Fruit fly (Drosophila melanogaster) whole organism, embryonic: ENCODE results near the gene CG8326.
A peak's percentile ranks its signal among the peaks of the same experiment; 100 is the strongest.

ENCODE experiments used
- Ada2b ChIP-seq: fragments of 200-800 bp; sonication (Bioruptor generic); IDR thresholded peaks from 2 replicates; pipeline ENCODE4 v1.3.6; 2022; ENCODE audit warnings: missing biosample characterization, missing genetic modification characterization
- Asciz ChIP-seq: fragments of 200-800 bp; sonication (Bioruptor generic); optimal IDR thresholded peaks from 2 replicates; lab custom pipeline; 2017; ENCODE audit warnings: missing biosample characterization, mild to moderate bottlenecking, missing genetic modification characterization, missing genetic modification reagents
- CG10147 ChIP-seq: fragments of 200-800 bp; sonication (Bioruptor generic); optimal IDR thresholded peaks from 2 replicates; lab custom pipeline; 2019; ENCODE audit warnings: missing biosample characterization, mild to moderate bottlenecking, missing genetic modification characterization, moderate library complexity
- CG11696 ChIP-seq: fragments of 200-800 bp; sonication (Bioruptor generic); IDR thresholded peaks from 2 replicates; pipeline ENCODE4 v1.3.6; 2022; ENCODE audit warnings: missing biosample characterization, missing genetic modification characterization
- CG12299 ChIP-seq: fragments of 200-800 bp; sonication (Bioruptor generic); optimal IDR thresholded peaks from 2 replicates; lab custom pipeline; 2018; ENCODE audit warnings: missing biosample characterization, mild to moderate bottlenecking, missing genetic modification characterization
- CG12659 ChIP-seq: fragments of 200-800 bp; sonication (Bioruptor generic); optimal IDR thresholded peaks from 3 replicates; lab custom pipeline; 2017; ENCODE audit warnings: mild to moderate bottlenecking, missing biosample characterization, missing genetic modification reagents, missing genetic modification characterization
- CG17361 ChIP-seq: fragments of 200-800 bp; sonication (Bioruptor generic); IDR thresholded peaks from 3 replicates; pipeline ENCODE4 v1.3.6; 2022; ENCODE audit warnings: missing biosample characterization, missing genetic modification characterization
- CG17829 ChIP-seq: fragments of 200-800 bp; optimal IDR thresholded peaks from 2 replicates; lab custom pipeline; 2019; ENCODE audit warnings: missing biosample characterization, mild to moderate bottlenecking, missing genetic modification characterization, moderate library complexity
- CG18262 ChIP-seq: fragments of 200-800 bp; optimal IDR thresholded peaks from 3 replicates; lab custom pipeline; 2019; ENCODE audit warnings: missing biosample characterization, mild to moderate bottlenecking, missing genetic modification characterization, moderate library complexity
- CG18764 ChIP-seq: fragments of 200-800 bp; sonication (Bioruptor generic); optimal IDR thresholded peaks from 3 replicates; lab custom pipeline; 2016; ENCODE audit warnings: missing biosample characterization, missing genetic modification characterization
- CG2678 ChIP-seq: fragments of 200-800 bp; sonication (Bioruptor generic); optimal IDR thresholded peaks from 3 replicates; lab custom pipeline; 2019; ENCODE audit warnings: missing biosample characterization, mild to moderate bottlenecking, missing genetic modification characterization, moderate library complexity
- CG2712 ChIP-seq: fragments of 200-800 bp; optimal IDR thresholded peaks from 3 replicates; lab custom pipeline; 2019; ENCODE audit warnings: missing biosample characterization, mild to moderate bottlenecking, missing genetic modification characterization, moderate library complexity
- CG30020 ChIP-seq: fragments of 200-800 bp; optimal IDR thresholded peaks from 2 replicates; lab custom pipeline; 2019; ENCODE audit warnings: missing biosample characterization, mild to moderate bottlenecking, missing genetic modification characterization, moderate library complexity
- CG31224 ChIP-seq: fragments of 200-800 bp; sonication (Bioruptor generic); IDR thresholded peaks from 2 replicates; pipeline ENCODE4 v1.3.6; 2022; ENCODE audit warnings: missing biosample characterization, missing genetic modification characterization
- CG6765 ChIP-seq: fragments of 200-800 bp; sonication (Bioruptor generic); optimal IDR thresholded peaks from 3 replicates; lab custom pipeline; 2017; ENCODE audit warnings: missing biosample characterization, mild to moderate bottlenecking, missing genetic modification characterization
- CG6813 ChIP-seq: fragments of 200-800 bp; sonication (Bioruptor generic); optimal IDR thresholded peaks from 2 replicates; lab custom pipeline; 2017; ENCODE audit warnings: missing biosample characterization, missing genetic modification characterization, mild to moderate bottlenecking, moderate library complexity, missing genetic modification reagents
- CG7372 ChIP-seq: fragments of 200-800 bp; sonication (Bioruptor generic); IDR thresholded peaks from 2 replicates; pipeline ENCODE4 v1.3.6; 2022; ENCODE audit warnings: missing biosample characterization, missing genetic modification characterization
- CoRest ChIP-seq: fragments of 200-800 bp; sonication (Bioruptor generic); optimal IDR thresholded peaks from 3 replicates; lab custom pipeline; 2018; ENCODE audit warnings: missing biosample characterization, mild to moderate bottlenecking, missing genetic modification characterization, moderate library complexity
- Dip2 ChIP-seq: fragments of 200-800 bp; sonication (Bioruptor generic); IDR thresholded peaks from 2 replicates; pipeline ENCODE4 v1.3.6; 2022; ENCODE audit warnings: missing biosample characterization, missing genetic modification characterization
- Dip3 ChIP-seq: fragments of 200-800 bp; sonication (Bioruptor generic); optimal IDR thresholded peaks from 3 replicates; lab custom pipeline; 2016; ENCODE audit warnings: missing biosample characterization, missing genetic modification characterization
- Drgx ChIP-seq: fragments of 200-800 bp; sonication (Bioruptor generic); IDR thresholded peaks from 2 replicates; pipeline ENCODE4 v1.3.6; 2022; ENCODE audit warnings: missing biosample characterization, missing genetic modification characterization
- HmgD ChIP-seq: fragments of 200-800 bp; sonication (Bioruptor generic); optimal IDR thresholded peaks from 3 replicates; lab custom pipeline; 2016; ENCODE audit warnings: missing biosample characterization, missing genetic modification characterization
- Hr78 ChIP-seq, 2 experiments: fragments of 200-800 bp in 1 of 2; fragments of >200 bp in 1 of 2; sonication (Bioruptor generic) in 1 of 2; optimal IDR thresholded peaks; 2 replicates each; lab custom pipeline; 2017 to 2019; ENCODE audit warnings: missing biosample characterization in 2 of 2, missing genetic modification characterization in 2 of 2, mild to moderate bottlenecking in 1 of 2, moderate library complexity in 1 of 2
- Jarid2 ChIP-seq: fragments of 200-800 bp; sonication (Bioruptor generic); optimal IDR thresholded peaks from 3 replicates; lab custom pipeline; 2017; ENCODE audit warnings: mild to moderate bottlenecking, missing biosample characterization, missing genetic modification reagents, missing genetic modification characterization
- Kr ChIP-seq: fragments of 200-800 bp; sonication (Bioruptor generic); optimal IDR thresholded peaks from 2 replicates; lab custom pipeline; 2017; ENCODE audit warnings: missing biosample characterization, mild to moderate bottlenecking, missing genetic modification characterization
- Lpt ChIP-seq: fragments of >200 bp; optimal IDR thresholded peaks from 2 replicates; lab custom pipeline; 2018; ENCODE audit warnings: missing biosample characterization, missing genetic modification characterization
- MBD-R2 ChIP-seq: fragments of 200-800 bp; sonication (Bioruptor generic); IDR thresholded peaks from 2 replicates; pipeline ENCODE4 v1.3.6; 2022; ENCODE audit warnings: missing biosample characterization, missing genetic modification characterization
- Meics ChIP-seq: fragments of 200-800 bp; sonication (Bioruptor generic); optimal IDR thresholded peaks from 2 replicates; lab custom pipeline; 2017; ENCODE audit warnings: missing biosample characterization, mild to moderate bottlenecking, missing genetic modification characterization
- Myb ChIP-seq: fragments of 200-800 bp; sonication (Bioruptor generic); optimal IDR thresholded peaks from 2 replicates; lab custom pipeline; 2016; ENCODE audit warnings: missing biosample characterization, missing genetic modification characterization
- NFAT ChIP-seq: fragments of 200-800 bp; sonication (Bioruptor generic); IDR thresholded peaks from 2 replicates; pipeline ENCODE4 v1.3.6; 2022; ENCODE audit warnings: missing biosample characterization, missing genetic modification characterization
- Ravus ChIP-seq: fragments of 200-800 bp; sonication (Bioruptor generic); IDR thresholded peaks from 2 replicates; pipeline ENCODE4 v1.3.6; 2022; ENCODE audit warnings: missing biosample characterization, missing genetic modification characterization
- Ssrp ChIP-seq: fragments of 200-800 bp; sonication (Bioruptor generic); optimal IDR thresholded peaks from 2 replicates; lab custom pipeline; 2018; ENCODE audit warnings: missing biosample characterization, mild to moderate bottlenecking, missing genetic modification characterization, moderate library complexity
- TFAM ChIP-seq: fragments of 200-800 bp; sonication (Bioruptor generic); optimal IDR thresholded peaks from 2 replicates; lab custom pipeline; 2017; ENCODE audit warnings: missing biosample characterization, missing genetic modification characterization, inconsistent platforms
- Taf1 ChIP-seq: fragments of 200-800 bp; sonication (Bioruptor generic); IDR thresholded peaks from 2 replicates; pipeline ENCODE4 v1.3.6; 2022; ENCODE audit warnings: missing biosample characterization, missing genetic modification characterization
- bsh ChIP-seq, 2 experiments: fragments of 200-800 bp; sonication (Bioruptor generic); optimal IDR thresholded peaks; 2 replicates each; lab custom pipeline; 2017 to 2018; ENCODE audit warnings: mild to moderate bottlenecking in 2 of 2, missing biosample characterization in 2 of 2, missing genetic modification characterization in 2 of 2, moderate library complexity in 1 of 2
- da ChIP-seq: fragments of 200-800 bp; sonication (Bioruptor generic); optimal IDR thresholded peaks from 2 replicates; lab custom pipeline; 2016; ENCODE audit warnings: missing biosample characterization, missing genetic modification characterization
- dimm ChIP-seq: fragments of 200-800 bp; sonication (Bioruptor generic); IDR thresholded peaks from 2 replicates; pipeline ENCODE4 v1.3.6; 2022; ENCODE audit warnings: missing biosample characterization, missing genetic modification characterization
- ewg ChIP-seq: fragments of 200-800 bp; sonication (Bioruptor generic); optimal IDR thresholded peaks from 3 replicates; lab custom pipeline; 2017; ENCODE audit warnings: mild to moderate bottlenecking, missing biosample characterization, missing genetic modification reagents, missing genetic modification characterization
- exex ChIP-seq: fragments of 200-800 bp; sonication (Bioruptor generic); optimal IDR thresholded peaks from 4 replicates; lab custom pipeline; 2018; ENCODE audit warnings: missing biosample characterization, mild to moderate bottlenecking, missing genetic modification characterization, moderate library complexity
- ftz-f1 ChIP-seq: fragments of 200-800 bp; sonication (Bioruptor generic); optimal IDR thresholded peaks from 2 replicates; lab custom pipeline; 2016; ENCODE audit warnings: missing biosample characterization, missing genetic modification characterization
- maf-S ChIP-seq: fragments of 200-800 bp; sonication (Bioruptor generic); optimal IDR thresholded peaks from 2 replicates; lab custom pipeline; 2016; ENCODE audit warnings: missing biosample characterization, missing genetic modification characterization
- mam ChIP-seq: fragments of 200-800 bp; sonication (Bioruptor generic); optimal IDR thresholded peaks from 3 replicates; lab custom pipeline; 2016; ENCODE audit warnings: missing biosample characterization, missing genetic modification characterization
- pzg ChIP-seq: fragments of 200-800 bp; sonication (Bioruptor generic); optimal IDR thresholded peaks from 3 replicates; lab custom pipeline; 2018; ENCODE audit warnings: missing biosample characterization, mild to moderate bottlenecking, missing genetic modification characterization, moderate library complexity
- scrt ChIP-seq: fragments of 200-800 bp; sonication (Bioruptor generic); optimal IDR thresholded peaks from 2 replicates; lab custom pipeline; 2018; ENCODE audit warnings: missing biosample characterization, mild to moderate bottlenecking, missing genetic modification characterization, moderate library complexity
- sens ChIP-seq: fragments of 200-800 bp; sonication (Bioruptor generic); peaks from one replicate; lab custom pipeline; 2016; ENCODE audit warnings: missing biosample characterization, missing genetic modification characterization
- sna ChIP-seq: fragments of 200-800 bp; sonication (Bioruptor generic); IDR thresholded peaks from 2 replicates; pipeline ENCODE4 v1.3.6; 2022; ENCODE audit warnings: missing biosample characterization, missing genetic modification characterization; ENCODE audit not compliant: partially characterized antibody
- sqz ChIP-seq: fragments of 200-800 bp; sonication (Bioruptor generic); optimal IDR thresholded peaks from 3 replicates; lab custom pipeline; 2018; ENCODE audit warnings: missing biosample characterization, mild to moderate bottlenecking, missing genetic modification characterization
- stc ChIP-seq: fragments of 200-800 bp; sonication (Bioruptor generic); IDR thresholded peaks from 2 replicates; pipeline ENCODE4 v1.3.6; 2022; ENCODE audit warnings: missing biosample characterization, missing genetic modification characterization
- tio ChIP-seq: fragments of 200-800 bp; sonication (Bioruptor generic); optimal IDR thresholded peaks from 2 replicates; lab custom pipeline; 2017; ENCODE audit warnings: missing biosample characterization, missing genetic modification characterization, inconsistent platforms
- trh ChIP-seq: fragments of 200-800 bp; sonication (Bioruptor generic); optimal IDR thresholded peaks from 2 replicates; lab custom pipeline; 2016; ENCODE audit warnings: missing biosample characterization, missing genetic modification characterization
- wdn ChIP-seq: fragments of 200-800 bp; sonication (Bioruptor generic); IDR thresholded peaks from 2 replicates; pipeline ENCODE4 v1.3.6; 2022; ENCODE audit warnings: missing biosample characterization, missing genetic modification characterization

CG8326 gene

dm6 chrX:17657050-17657696 is 27.9 kb upstream of the CG8326 start, which contains the start of gene beta-Spec (continued):
- TF ChIP-seq CG18262, result peak; percentile 37
- no peak for TF ChIP-seq ftz-f1
- no peak for TF ChIP-seq Dip2 (GFP tag; lab: Robert Waterston, UW)
- no peak for TF ChIP-seq Drgx (GFP tag; lab: Robert Waterston, UW)
- TF ChIP-seq NFAT (GFP tag; lab: Robert Waterston, UW), result 0 out of 2 replicates have a peak, but pooled peaks have one; percentile 4
- no peak for TF ChIP-seq CG12659 (GFP tag; lab: Kevin White, UChicago)
- no peak for TF ChIP-seq maf-S (GFP tag; lab: Kevin White, UChicago)
- TF ChIP-seq MBD-R2, result peak; percentile 21; the same call in 1 of the 2 replicates
- no peak for TF ChIP-seq tio
- peak; percentile 62; the same call in 1 of the 3 replicates for TF ChIP-seq CG17361
- peak; percentile 21 for TF ChIP-seq CG2712
- TF ChIP-seq Meics, result peak; percentile 28
- no peak for TF ChIP-seq TFAM (GFP tag; lab: Kevin White, UChicago)
- no peak for TF ChIP-seq stc (GFP tag; lab: Robert Waterston, UW)
- TF ChIP-seq CG30020 (tag; lab: Kevin White, UChicago), result peak; percentile 45
- TF ChIP-seq CG11696 (GFP tag; lab: Robert Waterston, UW), result no peak
- TF ChIP-seq HmgD (GFP tag; lab: Kevin White, UChicago), result no peak
- TF ChIP-seq exex (tag; lab: Kevin White, UChicago), result no peak
- no peak for TF ChIP-seq bsh (GFP tag; optimal IDR thresholded peaks at IDR 0.05; lab: Kevin White, UChicago)
- TF ChIP-seq CG7372 (GFP tag; lab: Robert Waterston, UW), result no peak
- TF ChIP-seq Asciz (GFP tag; lab: Kevin White, UChicago), result no peak
- TF ChIP-seq sqz (GFP tag; lab: Kevin White, UChicago), result no peak
- TF ChIP-seq Lpt (GFP tag; lab: Kevin White, UChicago), result no peak
- TF ChIP-seq ewg, result peak; percentile 58
- no peak for TF ChIP-seq da (GFP tag; lab: Kevin White, UChicago)
- peak; percentile 14 for TF ChIP-seq CG12299 (tag; lab: Kevin White, UChicago)
- no peak for TF ChIP-seq CG10147 (GFP tag; lab: Kevin White, UChicago)
- no peak for TF ChIP-seq Myb (GFP tag; lab: Kevin White, UChicago)
- peak; percentile 31 for TF ChIP-seq CoRest
- no peak for TF ChIP-seq Ravus (GFP tag; lab: Robert Waterston, UW)
- TF ChIP-seq pzg (GFP tag; lab: Kevin White, UChicago), result peak; percentile 28
- no peak for TF ChIP-seq CG31224 (GFP tag; lab: Robert Waterston, UW)
- no peak for TF ChIP-seq mam (GFP tag; lab: Kevin White, UChicago)

dm6 chrX:17656501-17656900 is 27.2 kb upstream of the CG8326 start, which contains the start of gene IntS2:
IntS2 (minus strand) TSS chrX:17656818.
- TF ChIP-seq Ada2b (GFP tag; lab: Robert Waterston, UW) (no peak), CG2678 (tag; lab: Kevin White, UChicago) (no peak), sna (no peak), Jarid2 (GFP tag; lab: Kevin White, UChicago) (no peak), CG6765 (GFP tag; lab: Kevin White, UChicago) (no peak), scrt (peak; percentile 86), CG17829 (tag; lab: Kevin White, UChicago) (no peak), Ssrp (no peak), CG7372 (GFP tag; lab: Robert Waterston, UW) (no peak), Taf1 (GFP tag; lab: Robert Waterston, UW) (no peak), dimm (GFP tag; lab: Robert Waterston, UW) (no peak), CG6813 (GFP tag; lab: Kevin White, UChicago) (no peak), Hr78 (GFP tag; optimal IDR thresholded peaks at IDR 0.05; lab: Kevin White, UChicago) (no peak), wdn (no peak), trh (no peak), CG18764 (GFP tag; lab: Kevin White, UChicago) (no peak), sens (GFP tag; lab: Kevin White, UChicago) (no peak), Dip3 (GFP tag; lab: Kevin White, UChicago) (no peak), Kr (GFP tag; lab: Kevin White, UChicago) (no peak), mam (GFP tag; lab: Kevin White, UChicago) (no peak)
